Worm (Caenorhabditis elegans) whole organism, young adult: ENCODE measurements around the gene ZK686.6.

Source experiments
- ama-1 ChIP-seq, 3 experiments: fragments of 150-350 bp in 1 of 3; sonication (generic microtip) in 2 of 3; optimal IDR thresholded peaks; 2 replicates each; lab custom pipeline; 2014 to 2018; ENCODE audit warnings: missing biosample characterization in 2 of 3, missing genetic modification characterization in 2 of 3, missing genetic modification reagents in 2 of 3
- ceh-100 ChIP-seq: fragments of 200-800 bp; sonication (Bioruptor generic); IDR thresholded peaks from 2 replicates; pipeline ENCODE4 v1.3.6; 2022; ENCODE audit warnings: missing genetic modification reagents, missing genetic modification characterization, missing compliant biosample characterization
- ceh-40 ChIP-seq: fragments of 200-800 bp; sonication (Bioruptor generic); IDR thresholded peaks from 2 replicates; pipeline ENCODE4 v1.3.6; 2022; ENCODE audit warnings: missing genetic modification characterization, missing compliant biosample characterization
- lin-35 ChIP-seq, 3 experiments: fragments of 150-350 bp in 2 of 3; sonication (generic microtip) in 1 of 3; optimal IDR thresholded peaks; 2 replicates each; lab custom pipeline; 2014 to 2018; ENCODE audit warnings: missing biosample characterization in 3 of 3, missing genetic modification characterization in 3 of 3, missing genetic modification reagents in 3 of 3
- nfya-1 ChIP-seq: sonication (generic microtip); optimal IDR thresholded peaks from 2 replicates; lab custom pipeline; 2017; ENCODE audit warnings: antibody characterized with exemption, missing compliant biosample characterization, missing genetic modification characterization, borderline replicate concordance; ENCODE audit not compliant: insufficient read depth
- sea-2 ChIP-seq: fragments of 200-800 bp; sonication (Bioruptor generic); IDR thresholded peaks from 2 replicates; pipeline ENCODE4 v1.3.6; 2022; ENCODE audit warnings: missing genetic modification characterization, missing compliant biosample characterization
- unc-62 ChIP-seq: fragments of 150-350 bp; optimal IDR thresholded peaks from 2 replicates; lab custom pipeline; 2014; ENCODE audit warnings: missing biosample characterization, missing genetic modification reagents, missing genetic modification characterization

DNA sequence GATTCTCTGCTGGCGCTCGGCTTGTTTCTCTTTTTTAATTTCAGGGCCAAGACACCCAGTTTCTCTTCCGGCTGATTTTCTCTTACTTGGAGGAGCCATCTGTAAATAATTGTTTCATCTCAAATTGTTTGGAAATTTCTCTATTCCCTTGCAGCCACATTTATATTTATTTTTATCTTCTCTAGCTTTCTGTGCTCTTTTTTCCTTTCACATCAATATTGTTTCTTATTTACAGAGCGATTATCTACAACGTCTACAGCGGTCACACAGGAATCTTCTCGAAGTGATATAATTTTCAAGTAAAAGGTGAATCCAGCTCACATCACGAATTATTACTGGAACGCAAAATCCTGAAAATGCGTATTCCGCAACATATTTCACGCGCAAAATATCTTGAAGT is at the start of gene ZK686.6, which contains the start of gene ZK686.1:
- TF ChIP-seq ceh-100 (GFP tag; lab: Robert Waterston, UW) (no peak), sea-2 (GFP tag; lab: Robert Waterston, UW) (no peak), unc-62 (GFP tag; lab: Kevin White, UChicago) (no peak), ama-1 (optimal IDR thresholded peaks at IDR 0.05; lab: Kevin White, UChicago) (no peak), ama-1 (GFP tag; optimal IDR thresholded peaks at IDR 0.05; lab: Kevin White, UChicago) (no peak), ceh-40 (no peak), lin-35 (GFP tag; optimal IDR thresholded peaks at IDR 0.05; lab: Kevin White, UChicago) (no peak), nfya-1 (no peak)
